Fruit fly (Drosophila melanogaster): ENCODE results near the gene Gdh.
A peak's percentile ranks its signal among the peaks of the same experiment; 100 is the strongest.

Gdh gene

DNA sequence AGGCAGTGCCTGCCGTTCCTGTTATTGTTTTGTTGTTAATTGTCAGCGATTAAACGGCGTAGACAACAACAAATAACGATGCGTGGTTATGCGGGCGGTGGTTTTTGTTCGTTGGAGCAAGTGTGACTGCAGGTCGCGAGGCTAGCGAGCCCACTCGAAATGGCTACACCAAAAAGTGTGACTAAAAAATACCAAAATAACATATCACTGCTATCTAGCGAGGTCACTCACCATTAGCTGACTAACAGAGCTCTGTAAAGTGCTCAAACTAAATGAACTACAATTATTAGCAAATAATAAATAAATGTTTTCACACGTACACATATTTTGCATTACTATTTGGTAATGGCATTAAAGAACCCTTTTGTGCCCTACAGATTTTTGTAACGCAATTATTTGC is 53.0 kb downstream of the Gdh start, which contains the start of gene Pli:
Gene Pli, minus strand, starts transcription at position 131 of the 400 bp plus-strand sequence.
- no peak for TF ChIP-seq sv (GFP tag; optimal IDR thresholded peaks at IDR 0.05)
- peak; percentile 8 for TF ChIP-seq Hnf4 (GFP tag; optimal IDR thresholded peaks at IDR 0.05)
- no peak for TF ChIP-seq woc (GFP tag; optimal IDR thresholded peaks at IDR 0.05)
- peak; percentile 42 for TF ChIP-seq h (GFP tag; optimal IDR thresholded peaks at IDR 0.05)
- no peak for TF ChIP-seq brk (GFP tag; optimal IDR thresholded peaks at IDR 0.05)
- TF ChIP-seq Rel (GFP tag; optimal IDR thresholded peaks at IDR 0.05), result no peak
- TF ChIP-seq Rel (tag; optimal IDR thresholded peaks at IDR 0.05), result peak; percentile 78
- TF ChIP-seq Jra (GFP tag; optimal IDR thresholded peaks at IDR 0.05), result peak; percentile 9
- TF ChIP-seq Myc (optimal IDR thresholded peaks at IDR 0.05), result no peak
- TF ChIP-seq dmrt93B (GFP tag; optimal IDR thresholded peaks at IDR 0.05), result no peak
- TF ChIP-seq CG9705 (GFP tag; optimal IDR thresholded peaks at IDR 0.05), result peak; percentile 10
- peak; percentile 32 for TF ChIP-seq rgr (GFP tag; optimal IDR thresholded peaks at IDR 0.05)
- TF ChIP-seq Hr83 (GFP tag; optimal IDR thresholded peaks at IDR 0.05; ENCODE audit: poor library complexity, severe bottlenecking), result peak; percentile 43
- no peak for TF ChIP-seq N (GFP tag; optimal IDR thresholded peaks at IDR 0.05)
- peak; percentile 58 for TF ChIP-seq fru (GFP tag; optimal IDR thresholded peaks at IDR 0.05)
- TF ChIP-seq HLH106 (tag; optimal IDR thresholded peaks at IDR 0.05), result peak; percentile 35
- TF ChIP-seq Dif (GFP tag; optimal IDR thresholded peaks at IDR 0.05; ENCODE audit: partially characterized antibody), result peak; percentile 62
- TF ChIP-seq Sp1 (GFP tag; optimal IDR thresholded peaks at IDR 0.05), result peak; percentile 58

DNA sequence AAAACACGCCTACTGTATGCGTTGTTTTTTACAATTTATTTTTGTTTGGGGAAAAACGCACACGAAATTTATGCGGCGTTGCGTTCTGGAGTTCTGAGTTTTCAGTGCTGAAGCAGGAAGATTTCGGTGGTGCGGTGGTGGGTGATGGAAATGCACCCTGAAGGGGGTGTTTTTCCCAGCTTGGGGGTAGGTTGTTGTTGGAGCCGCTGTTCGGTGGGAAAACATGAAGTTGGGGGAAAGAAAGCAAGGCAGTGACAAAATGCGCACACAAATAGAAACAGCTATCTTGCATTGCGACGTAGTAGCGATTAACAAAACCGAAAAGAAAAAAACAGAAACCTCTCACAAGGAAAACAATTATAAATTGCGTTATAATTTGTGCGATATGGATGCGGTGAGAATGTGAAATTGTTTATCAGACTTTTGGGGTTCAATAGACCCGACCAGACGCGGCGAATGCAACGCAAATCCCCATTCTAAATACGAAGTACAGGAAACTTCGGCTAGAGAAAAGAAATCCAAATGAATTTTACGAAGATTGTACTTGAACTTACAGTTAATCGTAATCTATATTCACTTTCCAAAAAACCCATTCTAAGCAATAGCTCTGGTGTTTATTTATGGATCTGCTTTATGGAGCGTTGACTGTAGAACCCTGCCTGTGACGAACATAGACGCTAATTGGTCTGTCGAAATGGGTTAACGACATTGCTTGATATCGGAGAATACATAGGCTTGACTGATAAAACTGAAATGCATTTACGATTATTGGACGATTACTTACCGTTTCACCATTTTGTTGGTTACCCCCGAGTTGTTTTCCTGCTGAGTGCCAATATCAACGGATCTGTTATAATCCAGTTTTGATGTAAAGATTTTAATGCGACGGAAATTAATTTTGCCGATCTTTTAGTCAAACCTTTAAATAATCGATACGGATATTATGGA is 54.4 kb downstream of the Gdh start:
- TF ChIP-seq tai (GFP tag; optimal IDR thresholded peaks at IDR 0.05), result peak; percentile 86
- no peak for TF ChIP-seq Dfd (GFP tag; optimal IDR thresholded peaks at IDR 0.05)
- TF ChIP-seq dmrt93B (GFP tag; optimal IDR thresholded peaks at IDR 0.05), result peak; percentile 33
- no peak for TF ChIP-seq N (GFP tag; optimal IDR thresholded peaks at IDR 0.05)
- TF ChIP-seq OdsH (GFP tag; optimal IDR thresholded peaks at IDR 0.05), result peak; percentile 84
- TF ChIP-seq HLH106 (tag; optimal IDR thresholded peaks at IDR 0.05), result peak; percentile 88
- TF ChIP-seq CG9705 (GFP tag; optimal IDR thresholded peaks at IDR 0.05), result peak; percentile 60
- peak; percentile 86 for TF ChIP-seq br (GFP tag; optimal IDR thresholded peaks at IDR 0.05)
- no peak for TF ChIP-seq dl (GFP tag; optimal IDR thresholded peaks at IDR 0.05; ENCODE audit: insufficient read depth in 1 of 2, partially characterized antibody in 2 of 2)
- TF ChIP-seq Abd-B (GFP tag; optimal IDR thresholded peaks at IDR 0.05), result no peak
- no peak for TF ChIP-seq Myc (optimal IDR thresholded peaks at IDR 0.05)
- TF ChIP-seq brk (GFP tag; optimal IDR thresholded peaks at IDR 0.05), result peak; percentile 75
- peak; percentile 78 for TF ChIP-seq Rel (GFP tag; optimal IDR thresholded peaks at IDR 0.05)
- peak; percentile 92 for TF ChIP-seq Rel (tag; optimal IDR thresholded peaks at IDR 0.05)
- peak; percentile 87 for TF ChIP-seq fru (GFP tag; optimal IDR thresholded peaks at IDR 0.05)
- TF ChIP-seq Hr78 (GFP tag; optimal IDR thresholded peaks at IDR 0.05), result no peak
- no peak for TF ChIP-seq dsf (GFP tag; optimal IDR thresholded peaks at IDR 0.05; ENCODE audit: borderline replicate concordance)
- TF ChIP-seq Jra (GFP tag; optimal IDR thresholded peaks at IDR 0.05), result peak; percentile 45
- TF ChIP-seq woc (GFP tag; optimal IDR thresholded peaks at IDR 0.05), result peak; percentile 62
- no peak for TF ChIP-seq lola (GFP tag; optimal IDR thresholded peaks at IDR 0.05)
- TF ChIP-seq usp (GFP tag; optimal IDR thresholded peaks at IDR 0.05), result no peak
- TF ChIP-seq Hr83 (GFP tag; optimal IDR thresholded peaks at IDR 0.05; ENCODE audit: poor library complexity, severe bottlenecking), result no peak
- peak; percentile 38 to 92 for TF ChIP-seq foxo (GFP tag; optimal IDR thresholded peaks at IDR 0.05)
- TF ChIP-seq Sp1 (GFP tag; optimal IDR thresholded peaks at IDR 0.05), result peak; percentile 78
- no peak for TF ChIP-seq sv (GFP tag; optimal IDR thresholded peaks at IDR 0.05)
- no peak for TF ChIP-seq Vsx2 (GFP tag; optimal IDR thresholded peaks at IDR 0.05; ENCODE audit: partially characterized antibody)
- TF ChIP-seq pan (optimal IDR thresholded peaks at IDR 0.05), result no peak
- TF ChIP-seq Dif (GFP tag; optimal IDR thresholded peaks at IDR 0.05; ENCODE audit: partially characterized antibody), result no peak
- peak; percentile 89 for TF ChIP-seq h (GFP tag; optimal IDR thresholded peaks at IDR 0.05)
- peak; percentile 72 for TF ChIP-seq CG32264 (GFP tag; optimal IDR thresholded peaks at IDR 0.05)
- TF ChIP-seq jim (GFP tag; optimal IDR thresholded peaks at IDR 0.05), result no peak
- TF ChIP-seq CrebA (GFP tag; optimal IDR thresholded peaks at IDR 0.05; ENCODE audit: borderline replicate concordance), result no peak
- peak; percentile 69 for TF ChIP-seq psq (GFP tag; optimal IDR thresholded peaks at IDR 0.05)
- TF ChIP-seq rgr (GFP tag; optimal IDR thresholded peaks at IDR 0.05), result peak; percentile 89
- TF ChIP-seq GATAd (GFP tag; optimal IDR thresholded peaks at IDR 0.05), result peak; percentile 18
- peak; percentile 80 for TF ChIP-seq Hnf4 (GFP tag; optimal IDR thresholded peaks at IDR 0.05)
- peak; percentile 88 for TF ChIP-seq ey (GFP tag; optimal IDR thresholded peaks at IDR 0.05)
- peak; percentile 10 for TF ChIP-seq sage (GFP tag; optimal IDR thresholded peaks at IDR 0.05)
- TF ChIP-seq Mio (GFP tag; optimal IDR thresholded peaks at IDR 0.05), result peak; percentile 3

Measured in whole organism, wandering third instar larva.